Fruit fly (Drosophila melanogaster) whole organism, pupa: Measurements from ENCODE around the gene B-H2.

ENCODE experiments used
- CG10348 ChIP-seq: fragments of 200-800 bp; sonication (Bioruptor generic); IDR thresholded peaks from 2 replicates; pipeline ENCODE4 v1.3.6; 2022; ENCODE audit warnings: missing biosample characterization, missing genetic modification characterization
- CG12605 ChIP-seq: fragments of 200-800 bp; sonication (Bioruptor generic); IDR thresholded peaks from 2 replicates; pipeline ENCODE4 v1.3.6; 2022; ENCODE audit warnings: missing biosample characterization, missing genetic modification characterization
- CG13204 ChIP-seq: fragments of 200-800 bp; sonication (Bioruptor generic); optimal IDR thresholded peaks from 2 replicates; lab custom pipeline; 2018; ENCODE audit warnings: missing biosample characterization, mild to moderate bottlenecking, missing genetic modification characterization, moderate library complexity
- CG34367 ChIP-seq: fragments of 200-800 bp; sonication (Bioruptor generic); optimal IDR thresholded peaks from 2 replicates; lab custom pipeline; 2018; ENCODE audit warnings: missing biosample characterization, mild to moderate bottlenecking, missing genetic modification characterization
- CG4496 ChIP-seq: fragments of 200-800 bp; sonication (Bioruptor generic); IDR thresholded peaks from 3 replicates; pipeline ENCODE4 v1.3.6; 2022; ENCODE audit warnings: missing biosample characterization, missing genetic modification characterization
- CG8159 ChIP-seq: fragments of 200-800 bp; sonication (Bioruptor generic); optimal IDR thresholded peaks from 3 replicates; lab custom pipeline; 2018; ENCODE audit warnings: missing biosample characterization, mild to moderate bottlenecking, missing genetic modification characterization, moderate library complexity
- CG8301 ChIP-seq: fragments of 200-800 bp; sonication (Bioruptor generic); optimal IDR thresholded peaks from 2 replicates; lab custom pipeline; 2018; ENCODE audit warnings: missing biosample characterization, mild to moderate bottlenecking, missing genetic modification characterization
- CG9948 ChIP-seq: fragments of 200-800 bp; sonication (Bioruptor generic); optimal IDR thresholded peaks from 2 replicates; lab custom pipeline; 2018; ENCODE audit warnings: missing biosample characterization, mild to moderate bottlenecking, missing genetic modification characterization, moderate library complexity
- EcR ChIP-seq: fragments of 200-800 bp; sonication (Bioruptor generic); optimal IDR thresholded peaks from 3 replicates; lab custom pipeline; 2019; ENCODE audit warnings: missing biosample characterization, missing genetic modification characterization, mild to moderate bottlenecking, moderate library complexity, missing genetic modification reagents
- Ets98B ChIP-seq: fragments of 200-800 bp; sonication (Bioruptor generic); IDR thresholded peaks from 2 replicates; pipeline ENCODE4 v1.3.6; 2022; ENCODE audit warnings: missing biosample characterization, missing genetic modification characterization
- Pif1B ChIP-seq: fragments of 200-800 bp; sonication (Bioruptor generic); optimal IDR thresholded peaks from 3 replicates; lab custom pipeline; 2016; ENCODE audit warnings: missing biosample characterization, missing genetic modification characterization
- Snoo ChIP-seq: fragments of 200-800 bp; sonication (Bioruptor generic); optimal IDR thresholded peaks from 3 replicates; lab custom pipeline; 2017; ENCODE audit warnings: missing biosample characterization, mild to moderate bottlenecking, missing genetic modification characterization, inconsistent platforms
- gl ChIP-seq: fragments of 200-800 bp; sonication (Bioruptor generic); optimal IDR thresholded peaks from 2 replicates; lab custom pipeline; 2018; ENCODE audit warnings: missing biosample characterization, mild to moderate bottlenecking, missing genetic modification characterization

- no peak for TF ChIP-seq Snoo (tag; lab: Kevin White, UChicago)
- no peak for TF ChIP-seq CG8301
- TF ChIP-seq CG10348 (GFP tag; lab: Robert Waterston, UW): no peak
- TF ChIP-seq EcR (GFP tag; lab: Kevin White, UChicago): peak; percentile 15
- no peak for TF ChIP-seq gl (tag; lab: Kevin White, UChicago)
- TF ChIP-seq Ets98B (GFP tag; lab: Robert Waterston, UW): no peak
- TF ChIP-seq CG34367 (tag; lab: Kevin White, UChicago): no peak
- no peak for TF ChIP-seq CG8159 (tag; lab: Kevin White, UChicago)
- no peak for TF ChIP-seq Pif1B (GFP tag; lab: Kevin White, UChicago)
- no peak for TF ChIP-seq CG12605
- TF ChIP-seq CG4496: peak; percentile 33; the same call in 1 of the 3 replicates
- no peak for TF ChIP-seq CG13204 (GFP tag; lab: Kevin White, UChicago)
- TF ChIP-seq CG9948 (tag; lab: Kevin White, UChicago): no peak
Observed at dm6 chrX:17302202-17303061, 11.9 kb upstream of the B-H2 start.
